Worm (Caenorhabditis elegans): ENCODE measurements around the gene Y6G8.16.
"Not testable (repeated sequence)": the region's sequence is repeated elsewhere in the genome, so short reads cannot be mapped to it uniquely, and the experiment has no call there.

Gene Y6G8.16

DNA sequence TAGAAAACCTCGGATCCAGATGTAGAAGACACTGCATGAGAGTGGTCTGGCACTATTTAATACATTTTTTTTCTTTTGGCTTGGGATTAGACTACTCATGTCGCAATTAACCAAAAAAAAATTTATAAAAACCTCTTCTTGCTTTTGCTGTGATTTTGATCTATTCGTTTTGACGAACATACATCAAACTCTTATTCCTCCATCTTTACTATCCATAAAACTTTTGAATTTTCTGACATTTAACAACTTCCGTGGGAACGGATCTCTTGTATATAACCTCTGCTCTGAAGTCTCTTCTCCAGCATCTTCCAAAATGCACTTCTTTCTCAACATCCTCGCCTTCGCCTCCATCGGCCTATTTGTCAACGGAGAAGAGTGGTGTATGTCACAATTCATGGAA, at the start of gene Y6G8.16:
TSS of gene Y6G8.16 (plus strand) at position 301 of the 400 bp plus-strand sequence.
- not testable (repeated sequence) for TF ChIP-seq ceh-32 (tag; optimal IDR thresholded peaks at IDR 0.05; ENCODE audit: poor library complexity); ces-1 (GFP tag; optimal IDR thresholded peaks at IDR 0.05); zag-1 (tag; optimal IDR thresholded peaks at IDR 0.05)

DNA sequence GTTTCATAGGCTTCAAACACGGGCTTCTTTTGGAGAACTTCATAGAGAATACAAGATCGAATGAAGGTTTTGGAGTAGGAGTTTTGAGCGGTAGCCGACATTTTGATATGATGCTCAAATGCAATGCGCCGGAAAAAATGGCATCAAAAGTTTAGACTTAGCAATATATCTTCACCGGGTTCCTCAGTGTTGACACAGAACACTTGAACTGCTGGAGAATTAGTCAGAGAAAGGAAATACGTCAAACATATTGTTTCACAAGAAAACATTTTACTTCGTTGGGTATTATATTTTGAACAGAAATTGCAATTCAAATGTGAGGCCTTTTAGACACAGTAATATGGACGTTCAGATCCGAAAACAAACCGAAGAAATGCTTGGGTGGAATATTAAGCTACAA, 47.8 kb upstream of the Y6G8.16 start, which contains the start of gene fbxa-174:
TSS of gene fbxa-174 (minus strand) at position 101 of the 400 bp plus-strand sequence.
- TF ChIP-seq zfp-3 (GFP tag; conservative IDR thresholded peaks at IDR 0.05): no peak
- no peak for TF ChIP-seq F26F4.8 (GFP tag; conservative IDR thresholded peaks at IDR 0.05)
- TF ChIP-seq unc-39 (tag; optimal IDR thresholded peaks at IDR 0.05): no peak
- no peak for TF ChIP-seq nhr-76 (tag; optimal IDR thresholded peaks at IDR 0.05)

DNA sequence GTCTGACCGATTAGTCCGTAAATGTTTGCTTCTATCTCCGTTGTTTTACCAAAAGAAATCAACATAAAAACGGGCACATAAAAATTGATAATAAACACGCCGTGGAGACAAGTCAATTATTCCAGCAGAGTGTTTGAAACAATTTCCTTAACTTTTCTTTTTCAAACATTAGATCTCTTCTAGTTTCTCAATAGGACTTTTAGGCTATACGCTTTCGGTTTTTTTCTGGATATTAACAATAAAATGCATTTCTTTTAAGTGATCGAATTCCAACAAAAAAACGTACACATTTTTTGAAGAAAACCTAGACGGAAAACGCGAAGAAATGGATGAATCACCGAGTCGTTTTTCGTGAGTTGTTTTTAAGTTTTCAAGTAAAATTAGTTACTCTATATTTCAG, 47.2 kb upstream of the Y6G8.16 start, which contains the start of gene fbxa-172:
TSS of gene fbxa-172 (plus strand) at position 301 of the 400 bp plus-strand sequence.
- TF ChIP-seq T20F7.1 (GFP tag; optimal IDR thresholded peaks at IDR 0.05) (no peak), ceh-28 (tag; optimal IDR thresholded peaks at IDR 0.05) (no peak), dmd-6 (GFP tag; IDR thresholded peaks at IDR 0.05) (no peak), nhr-237 (tag; optimal IDR thresholded peaks at IDR 0.05) (no peak), nhr-41 (GFP tag; IDR thresholded peaks at IDR 0.05) (no peak), zag-1 (tag; optimal IDR thresholded peaks at IDR 0.05) (no peak), R02D3.7 (tag; optimal IDR thresholded peaks at IDR 0.05) (no peak), vab-7 (GFP tag; IDR thresholded peaks at IDR 0.05) (no peak), tra-1 (GFP tag; IDR thresholded peaks at IDR 0.05) (no peak), ZK546.5 (tag; optimal IDR thresholded peaks at IDR 0.05) (no peak), mxl-2 (GFP tag; conservative IDR thresholded peaks at IDR 0.05) (no peak), ceh-44 (GFP tag; IDR thresholded peaks at IDR 0.05) (no peak), ZK337.2 (GFP tag; IDR thresholded peaks at IDR 0.05) (no peak), hlh-30 (tag; optimal IDR thresholded peaks at IDR 0.05; ENCODE audit: insufficient read depth) (no peak)

DNA sequence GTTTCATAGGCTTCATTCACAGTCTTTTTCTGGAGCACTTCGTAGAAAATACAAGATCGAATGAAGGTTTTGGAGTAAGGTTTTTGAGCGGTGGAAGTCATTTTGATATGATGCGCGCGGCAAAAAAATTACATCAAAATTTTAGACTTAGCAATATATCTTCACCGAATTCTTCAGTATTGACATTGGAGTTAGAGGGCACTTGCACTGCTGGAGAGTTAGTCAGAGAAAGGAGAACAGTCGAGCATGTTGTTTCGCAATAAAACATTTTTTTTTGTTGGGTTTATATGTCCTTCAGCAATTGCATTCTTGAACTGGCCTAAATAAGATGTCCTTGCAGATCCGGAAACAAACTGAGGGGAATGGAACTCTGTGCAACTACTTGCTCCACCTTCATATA, 40.2 kb upstream of the Y6G8.16 start, which contains the start of gene fbxa-171:
TSS of gene fbxa-171 (minus strand) at position 101 of the 400 bp plus-strand sequence.
- TF ChIP-seq Y75B8A.6 (GFP tag; IDR thresholded peaks at IDR 0.05) (no peak), arid-1 (GFP tag; conservative IDR thresholded peaks at IDR 0.05) (no peak)

DNA sequence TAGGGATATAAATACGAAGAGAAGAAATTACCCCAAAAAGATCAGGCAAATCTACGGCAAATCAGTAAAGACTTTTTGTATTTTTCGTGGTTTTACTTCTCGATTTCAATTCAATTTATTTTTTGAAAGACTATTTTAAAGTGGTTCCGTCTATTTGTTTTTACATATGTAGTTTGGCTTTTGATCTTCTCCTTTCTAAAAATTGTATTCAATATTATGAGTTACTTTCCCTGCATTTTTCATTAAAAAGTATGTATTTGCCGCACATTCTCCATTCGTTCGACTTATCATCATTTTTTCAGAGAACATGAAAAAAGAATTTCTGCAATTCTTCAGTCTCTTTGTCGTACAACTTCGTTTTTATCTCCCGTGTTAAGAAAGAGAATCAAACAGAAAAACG, 39.3 kb upstream of the Y6G8.16 start, which contains the start of gene C38D9.2:
TSS of gene C38D9.2 (plus strand) at position 301 of the 400 bp plus-strand sequence.
- TF ChIP-seq unc-62 (GFP tag; optimal IDR thresholded peaks at IDR 0.05 in 1 of 2): no peak
- no peak for TF ChIP-seq unc-62 (tag; optimal IDR thresholded peaks at IDR 0.05)
- no peak for TF ChIP-seq ctbp-1 (GFP tag; IDR thresholded peaks at IDR 0.05)
- TF ChIP-seq nhr-28 (tag; optimal IDR thresholded peaks at IDR 0.05): no peak
- TF ChIP-seq nhr-6 (tag; optimal IDR thresholded peaks at IDR 0.05): no peak
- TF ChIP-seq skn-1 (tag; optimal IDR thresholded peaks at IDR 0.05): no peak
- no peak for TF ChIP-seq T26A8.4 (GFP tag; IDR thresholded peaks at IDR 0.05)
- no peak for TF ChIP-seq egl-27 (tag; optimal IDR thresholded peaks at IDR 0.05)
- no peak for TF ChIP-seq hlh-30 (tag; optimal IDR thresholded peaks at IDR 0.05; ENCODE audit: insufficient read depth)
- TF ChIP-seq zfp-3 (GFP tag; conservative IDR thresholded peaks at IDR 0.05): no peak
- TF ChIP-seq F26F4.8 (GFP tag; conservative IDR thresholded peaks at IDR 0.05): no peak

DNA sequence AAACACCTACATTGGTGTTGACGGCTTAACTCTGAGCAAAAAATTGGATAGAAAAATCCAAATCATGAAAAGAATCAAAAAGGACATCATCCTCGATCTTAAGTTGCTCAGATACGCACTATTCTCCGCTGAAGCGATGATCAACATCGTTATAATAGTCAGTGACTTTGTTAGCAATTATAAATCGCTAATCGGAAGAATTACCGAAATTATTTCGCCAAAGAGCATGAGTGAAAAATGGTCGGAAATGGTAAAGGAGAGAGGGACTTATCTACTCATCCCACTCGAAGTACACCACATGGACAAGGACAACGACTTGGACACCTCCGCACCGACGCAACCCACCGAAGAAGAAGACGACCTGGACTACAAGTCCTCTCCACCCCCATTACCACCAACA, 26.1 kb upstream of the Y6G8.16 start:
- TF ChIP-seq Y105C5A.15 (GFP tag; IDR thresholded peaks at IDR 0.05) (no peak), aha-1 (tag) (peak; percentile 28), unc-62 (GFP tag; optimal IDR thresholded peaks at IDR 0.05 in 1 of 2) (peak in 1 of 2 experiments; percentile 81), unc-62 (tag; optimal IDR thresholded peaks at IDR 0.05) (no peak), lin-38 (GFP tag; IDR thresholded peaks at IDR 0.05) (no peak)
